Worm (Caenorhabditis elegans) whole organism, L2 larva: ENCODE measurements around the gene nhr-168.

ENCODE experiments used
- F13H6.1 ChIP-seq: sonication (generic microtip); optimal IDR thresholded peaks from 2 replicates; lab custom pipeline; 2016; ENCODE audit warnings: missing genetic modification characterization, missing compliant biosample characterization
- ZK546.5 ChIP-seq: sonication (generic microtip); optimal IDR thresholded peaks from 2 replicates; lab custom pipeline; 2017; ENCODE audit warnings: missing biosample characterization, missing genetic modification characterization
- ceh-82 ChIP-seq: fragments of 150-350 bp; optimal IDR thresholded peaks from 2 replicates; lab custom pipeline; 2014; ENCODE audit warnings: missing biosample characterization, missing genetic modification characterization
- crh-2 ChIP-seq: sonication (generic microtip); optimal IDR thresholded peaks from 2 replicates; lab custom pipeline; 2017; ENCODE audit warnings: missing biosample characterization, missing genetic modification characterization
- lsy-2 ChIP-seq, 2 experiments: fragments of 150-350 bp in 1 of 2; sonication (generic microtip) in 1 of 2; optimal IDR thresholded peaks; 2 replicates each; lab custom pipeline; 2014 to 2017; ENCODE audit warnings: missing biosample characterization in 2 of 2, missing genetic modification characterization in 2 of 2
- mdl-1 ChIP-seq, 2 experiments: fragments of 150-350 bp in 1 of 2; sonication (generic microtip) in 1 of 2; optimal IDR thresholded peaks; 2 replicates each; lab custom pipeline; 2017; ENCODE audit warnings: missing biosample characterization in 2 of 2, missing genetic modification characterization in 2 of 2
- nhr-23 ChIP-seq: fragments of 150-350 bp; optimal IDR thresholded peaks from 2 replicates; lab custom pipeline; 2014; ENCODE audit warnings: missing biosample characterization, missing genetic modification reagents, missing genetic modification characterization
- nhr-237 ChIP-seq: fragments of 150-350 bp; optimal IDR thresholded peaks from 2 replicates; lab custom pipeline; 2014; ENCODE audit warnings: missing biosample characterization, missing genetic modification characterization
- nhr-6 ChIP-seq: fragments of 150-350 bp; optimal IDR thresholded peaks from 2 replicates; lab custom pipeline; 2014; ENCODE audit warnings: missing biosample characterization, missing genetic modification characterization
- nhr-77 ChIP-seq: fragments of 150-350 bp; optimal IDR thresholded peaks from 2 replicates; lab custom pipeline; 2014; ENCODE audit warnings: missing biosample characterization, missing genetic modification characterization
- sma-3 ChIP-seq: sonication (generic microtip); optimal IDR thresholded peaks from 2 replicates; lab custom pipeline; 2016; ENCODE audit warnings: missing genetic modification reagents, missing genetic modification characterization, missing compliant biosample characterization
- unc-62 ChIP-seq: fragments of 150-350 bp; optimal IDR thresholded peaks from 2 replicates; lab custom pipeline; 2014; ENCODE audit warnings: missing biosample characterization, missing genetic modification reagents, missing genetic modification characterization
- zag-1 ChIP-seq: fragments of 150-350 bp; optimal IDR thresholded peaks from 2 replicates; lab custom pipeline; 2014; ENCODE audit warnings: missing biosample characterization, missing genetic modification characterization

DNA sequence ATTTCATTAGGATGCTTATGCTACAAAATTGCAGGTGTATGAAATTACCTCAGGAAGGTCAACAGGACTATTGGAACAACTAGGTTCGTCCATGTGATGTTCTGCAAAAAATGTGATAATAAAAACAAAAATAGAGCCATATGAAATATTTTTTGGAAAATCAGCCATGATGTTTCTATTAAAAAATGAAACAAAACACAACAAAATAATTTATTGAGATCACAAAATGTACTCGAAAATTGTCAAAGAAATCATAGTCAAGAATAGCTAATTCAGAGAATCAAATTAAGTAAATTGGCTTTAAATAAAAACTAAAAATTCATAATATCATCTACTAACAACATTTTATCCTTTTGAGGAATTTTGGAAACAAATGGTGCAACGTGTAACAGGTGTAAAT, 2.8 kb downstream of the nhr-168 start, which contains the start of gene nhr-129:
- no peak for TF ChIP-seq nhr-23
- no peak for TF ChIP-seq ZK546.5 (tag; lab: Kevin White, UChicago)
- TF ChIP-seq zag-1: no peak
- no peak for TF ChIP-seq F13H6.1
- no peak for TF ChIP-seq unc-62
- no peak for TF ChIP-seq ceh-82 (tag; lab: Kevin White, UChicago)
- no peak for TF ChIP-seq crh-2 (tag; lab: Kevin White, UChicago)
- no peak for TF ChIP-seq mdl-1 (tag; optimal IDR thresholded peaks at IDR 0.05; lab: Kevin White, UChicago)
- TF ChIP-seq nhr-237 (tag; lab: Kevin White, UChicago): no peak
- no peak for TF ChIP-seq nhr-77
- no peak for TF ChIP-seq nhr-6 (tag; lab: Kevin White, UChicago)
- no peak for TF ChIP-seq sma-3 (GFP tag; lab: Kevin White, UChicago)
- TF ChIP-seq lsy-2 (tag; optimal IDR thresholded peaks at IDR 0.05; lab: Kevin White, UChicago): no peak
